Worm (Caenorhabditis elegans) whole organism, late embryonic: ENCODE measurements around the gene ZK666.12.
A peak's percentile ranks its signal among the peaks of the same experiment; 100 is the strongest.

Source experiments
- pag-3 ChIP-seq: sonication (generic microtip); optimal IDR thresholded peaks from 2 replicates; lab custom pipeline; 2016; ENCODE audit warnings: missing compliant biosample characterization, missing genetic modification characterization, borderline replicate concordance
- pax-1 ChIP-seq: fragments of 150-350 bp; optimal IDR thresholded peaks from 2 replicates; lab custom pipeline; 2014; ENCODE audit warnings: missing biosample characterization, missing genetic modification characterization
- unc-3 ChIP-seq, 2 experiments: fragments of 200-800 bp in 1 of 2; sonication (Bioruptor generic) in 1 of 2; sonication (generic microtip) in 1 of 2; conservative IDR thresholded peaks in 1 of 2; optimal IDR thresholded peaks in 1 of 2; 2 replicates each; pipeline versions ENCODE4 v1.3.6 to Lab custom; 2016 to 2022; ENCODE audit warnings: missing compliant biosample characterization in 2 of 2, missing genetic modification characterization in 2 of 2, missing genetic modification reagents in 1 of 2
- unc-86 ChIP-seq: sonication (generic microtip); optimal IDR thresholded peaks from 2 replicates; lab custom pipeline; 2016; ENCODE audit warnings: missing genetic modification characterization, missing compliant biosample characterization

DNA sequence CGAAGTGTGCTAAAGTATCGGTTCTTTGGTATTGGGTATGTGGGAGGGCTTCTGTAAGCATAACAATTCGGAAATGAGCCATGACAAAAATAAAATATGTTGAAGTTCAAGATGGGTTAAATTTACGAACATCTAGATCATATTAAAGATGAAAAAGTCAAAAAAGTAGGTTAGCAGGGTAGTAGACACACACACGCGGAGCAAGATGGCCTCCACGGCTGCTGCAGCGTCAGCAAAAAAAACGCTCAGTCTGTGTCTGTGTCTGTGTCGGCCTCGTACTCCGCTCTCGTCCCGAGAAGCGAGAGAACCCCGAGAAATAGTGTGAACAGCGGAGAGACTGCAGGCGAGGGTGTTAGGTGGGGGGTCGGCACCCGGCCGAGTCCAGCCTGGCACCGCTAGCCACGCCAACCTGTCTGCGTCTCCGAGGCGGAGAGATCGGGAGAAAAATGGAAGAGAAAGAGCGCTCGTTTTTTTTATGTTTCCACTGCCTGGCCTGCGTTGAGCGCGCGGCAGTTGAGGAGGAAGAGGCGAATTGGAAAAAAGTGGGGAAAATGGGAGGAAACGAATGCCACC, 6.6 kb downstream of the ZK666.12 start, which contains the start of gene myrf-1:
- TF ChIP-seq pag-3 (tag; lab: Kevin White, UChicago) (peak; percentile 8), unc-3 (GFP tag; conservative IDR thresholded peaks at IDR 0.05; lab: Robert Waterston, UW) (no peak), unc-3 (tag; optimal IDR thresholded peaks at IDR 0.05; lab: Kevin White, UChicago) (no peak), pax-1 (tag; lab: Kevin White, UChicago) (no peak), unc-86 (peak; percentile 36)
